Worm (Caenorhabditis elegans) whole organism, L4 larva: ENCODE measurements around the gene nspg-9.
A peak's percentile ranks its signal among the peaks of the same experiment; 100 is the strongest.
"Not testable (repeated sequence)": the region's sequence is repeated elsewhere in the genome, so short reads cannot be mapped to it uniquely, and the experiment has no call there.

Source experiments
- F49E8.2 ChIP-seq: sonication (generic microtip); optimal IDR thresholded peaks from 2 replicates; lab custom pipeline; 2016; ENCODE audit warnings: missing compliant biosample characterization, mild to moderate bottlenecking, missing genetic modification characterization, borderline replicate concordance
- T26A8.4 ChIP-seq: fragments of 200-800 bp; sonication (Bioruptor generic); IDR thresholded peaks from 2 replicates; pipeline ENCODE4 v1.3.6; 2022; ENCODE audit warnings: missing genetic modification characterization, missing compliant biosample characterization
- Y75B8A.6 ChIP-seq: fragments of 200-800 bp; sonication (Bioruptor generic); IDR thresholded peaks from 2 replicates; pipeline ENCODE4 v1.3.6; 2022; ENCODE audit warnings: missing genetic modification reagents, missing genetic modification characterization, missing compliant biosample characterization
- ZK546.5 ChIP-seq, 2 experiments: sonication (generic microtip); optimal IDR thresholded peaks; 2 replicates each; lab custom pipeline; 2017; ENCODE audit warnings: missing biosample characterization in 2 of 2, missing genetic modification characterization in 2 of 2
- aha-1 ChIP-seq: fragments of 150-350 bp; peaks from one replicate; lab custom pipeline; 2014; ENCODE audit warnings: missing biosample characterization, missing genetic modification characterization
- ama-1 ChIP-seq: fragments of 150-350 bp; optimal IDR thresholded peaks from 2 replicates; lab custom pipeline; 2014; ENCODE audit warnings: inconsistent platforms, mixed read lengths
- ceh-32 ChIP-seq: sonication (generic microtip); optimal IDR thresholded peaks from 2 replicates; lab custom pipeline; 2016; ENCODE audit warnings: mild to moderate bottlenecking, missing genetic modification characterization, missing compliant biosample characterization; ENCODE audit not compliant: poor library complexity
- ceh-44 ChIP-seq: fragments of 200-800 bp; sonication (Bioruptor generic); IDR thresholded peaks from 2 replicates; pipeline ENCODE4 v1.3.6; 2022; ENCODE audit warnings: missing genetic modification reagents, missing genetic modification characterization, missing compliant biosample characterization
- ces-1 ChIP-seq: fragments of 150-350 bp; sonication (generic microtip); optimal IDR thresholded peaks from 4 replicates; lab custom pipeline; 2014; ENCODE audit warnings: missing biosample characterization, missing genetic modification reagents, missing genetic modification characterization
- daf-12 ChIP-seq: fragments of 150-350 bp; optimal IDR thresholded peaks from 2 replicates; lab custom pipeline; 2014; ENCODE audit warnings: missing biosample characterization, missing genetic modification reagents, missing genetic modification characterization
- daf-16 ChIP-seq, 3 experiments: sonication (generic microtip); optimal IDR thresholded peaks; 2 replicates each; lab custom pipeline; 2016 to 2017; ENCODE audit warnings: missing genetic modification characterization in 3 of 3, missing genetic modification reagents in 3 of 3, mild to moderate bottlenecking in 2 of 3, missing compliant biosample characterization in 2 of 3, missing biosample characterization in 1 of 3, moderate library complexity in 1 of 3
- dmd-8 ChIP-seq: fragments of 200-800 bp; sonication (Bioruptor generic); IDR thresholded peaks from 2 replicates; pipeline ENCODE4 v1.3.6; 2022; ENCODE audit warnings: missing genetic modification characterization, missing compliant biosample characterization
- duxl-1 ChIP-seq: sonication (generic microtip); optimal IDR thresholded peaks from 2 replicates; lab custom pipeline; 2016; ENCODE audit warnings: mild to moderate bottlenecking, missing genetic modification characterization, moderate library complexity, missing compliant biosample characterization; ENCODE audit not compliant: poor library complexity
- dve-1 ChIP-seq: sonication (generic microtip); optimal IDR thresholded peaks from 2 replicates; lab custom pipeline; 2017; ENCODE audit warnings: antibody characterized with exemption, mild to moderate bottlenecking, missing genetic modification characterization, missing compliant biosample characterization; ENCODE audit not compliant: insufficient read depth
- egl-43 ChIP-seq: fragments of 200-800 bp; sonication (Bioruptor generic); IDR thresholded peaks from 2 replicates; pipeline ENCODE4 v1.3.6; 2022; ENCODE audit warnings: missing genetic modification reagents, missing genetic modification characterization, missing compliant biosample characterization
- hif-1 ChIP-seq, 2 experiments: sonication (generic microtip); optimal IDR thresholded peaks; 2 replicates each; lab custom pipeline; 2016 to 2017; ENCODE audit warnings: missing compliant biosample characterization in 2 of 2, missing genetic modification characterization in 2 of 2, missing genetic modification reagents in 2 of 2, missing genotype in 2 of 2, mild to moderate bottlenecking in 1 of 2
- hmg-1.1 ChIP-seq: fragments of 200-800 bp; sonication (Bioruptor generic); IDR thresholded peaks from 2 replicates; pipeline ENCODE4 v1.3.6; 2022; ENCODE audit warnings: missing genetic modification reagents, missing genetic modification characterization, missing compliant biosample characterization
- lin-13 ChIP-seq: fragments of 150-350 bp; optimal IDR thresholded peaks from 2 replicates; lab custom pipeline; 2014; ENCODE audit warnings: missing biosample characterization, missing genetic modification reagents, missing genetic modification characterization
- lin-15B ChIP-seq: fragments of 150-350 bp; sonication (generic microtip); optimal IDR thresholded peaks from 3 replicates; lab custom pipeline; 2014; ENCODE audit warnings: missing biosample characterization, missing genetic modification characterization
- lsy-2 ChIP-seq, 2 experiments: fragments of 150-350 bp in 1 of 2; sonication (generic microtip) in 1 of 2; optimal IDR thresholded peaks; 2 replicates each; lab custom pipeline; 2014 to 2017; ENCODE audit warnings: missing biosample characterization in 2 of 2, missing genetic modification characterization in 2 of 2
- madf-9 ChIP-seq: fragments of 200-800 bp; sonication (Bioruptor generic); conservative IDR thresholded peaks from 2 replicates; pipeline ENCODE4 v1.3.6; 2022; ENCODE audit warnings: missing genetic modification reagents, missing genetic modification characterization, missing compliant biosample characterization
- mdt-29 ChIP-seq: fragments of 200-800 bp; sonication (Bioruptor generic); IDR thresholded peaks from 2 replicates; pipeline ENCODE4 v1.3.6; 2022; ENCODE audit warnings: missing genetic modification reagents, missing genetic modification characterization, missing compliant biosample characterization
- nhr-28 ChIP-seq: fragments of 150-350 bp; optimal IDR thresholded peaks from 2 replicates; lab custom pipeline; 2014; ENCODE audit warnings: missing biosample characterization, missing genetic modification characterization
- nhr-41 ChIP-seq: fragments of 200-800 bp; sonication (Bioruptor generic); IDR thresholded peaks from 2 replicates; pipeline ENCODE4 v1.3.6; 2022; ENCODE audit warnings: missing genetic modification reagents, missing genetic modification characterization, missing compliant biosample characterization
- nhr-42 ChIP-seq: fragments of 200-800 bp; sonication (Bioruptor generic); IDR thresholded peaks from 2 replicates; pipeline ENCODE4 v1.3.6; 2022; ENCODE audit warnings: missing genetic modification characterization, missing compliant biosample characterization
- nhr-6 ChIP-seq: fragments of 150-350 bp; optimal IDR thresholded peaks from 2 replicates; lab custom pipeline; 2014; ENCODE audit warnings: missing biosample characterization, missing genetic modification characterization
- nhr-77 ChIP-seq: fragments of 150-350 bp; optimal IDR thresholded peaks from 2 replicates; lab custom pipeline; 2014; ENCODE audit warnings: missing biosample characterization, missing genetic modification characterization
- php-3 ChIP-seq: fragments of 200-800 bp; sonication (Bioruptor generic); IDR thresholded peaks from 2 replicates; pipeline ENCODE4 v1.3.6; 2022; ENCODE audit warnings: missing genetic modification reagents, missing genetic modification characterization, missing compliant biosample characterization
- pqm-1 ChIP-seq: sonication (generic microtip); optimal IDR thresholded peaks from 2 replicates; lab custom pipeline; 2017; ENCODE audit warnings: missing biosample characterization, missing genetic modification characterization
- snpc-1.2 ChIP-seq: fragments of 200-800 bp; sonication (Bioruptor generic); IDR thresholded peaks from 2 replicates; pipeline ENCODE4 v1.3.6; 2022; ENCODE audit warnings: missing genetic modification reagents, missing genetic modification characterization, missing compliant biosample characterization
- unc-130 ChIP-seq: sonication (generic microtip); optimal IDR thresholded peaks from 2 replicates; lab custom pipeline; 2016; ENCODE audit warnings: missing genetic modification reagents, missing genetic modification characterization, missing compliant biosample characterization
- zip-11 ChIP-seq: fragments of 200-800 bp; sonication (Bioruptor generic); IDR thresholded peaks from 2 replicates; pipeline ENCODE4 v1.3.6; 2022; ENCODE audit warnings: missing genetic modification characterization, missing compliant biosample characterization
- ztf-7 ChIP-seq: fragments of 150-350 bp; optimal IDR thresholded peaks from 2 replicates; lab custom pipeline; 2014; ENCODE audit warnings: missing biosample characterization, missing genetic modification characterization

The nspg-9 gene

DNA sequence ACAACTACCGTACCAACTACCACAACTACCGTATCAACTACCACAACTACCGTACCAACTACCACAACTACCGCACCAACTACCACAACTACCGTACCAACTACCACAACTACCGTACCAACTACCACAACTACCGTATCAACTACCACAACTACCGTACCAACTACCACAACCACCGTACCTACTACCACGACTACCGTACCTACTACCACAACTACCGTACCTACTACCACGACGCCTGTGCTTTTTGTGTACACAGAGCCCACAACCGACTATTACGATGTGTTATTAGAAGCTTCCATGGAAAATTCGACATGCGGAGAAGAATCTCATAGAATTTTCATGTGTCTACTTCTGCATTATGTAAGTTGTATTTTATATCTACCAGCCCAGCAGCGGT is 29.3 kb upstream of the nspg-9 start, which contains the start of gene F55B11.5:
Gene F55B11.5, plus strand, starts transcription at position 301 of the 400 bp plus-strand sequence.
- TF ChIP-seq madf-9 (GFP tag; lab: Robert Waterston, UW); mdt-29 (GFP tag; lab: Robert Waterston, UW); lin-13 (GFP tag; lab: Kevin White, UChicago): not testable (repeated sequence)

DNA sequence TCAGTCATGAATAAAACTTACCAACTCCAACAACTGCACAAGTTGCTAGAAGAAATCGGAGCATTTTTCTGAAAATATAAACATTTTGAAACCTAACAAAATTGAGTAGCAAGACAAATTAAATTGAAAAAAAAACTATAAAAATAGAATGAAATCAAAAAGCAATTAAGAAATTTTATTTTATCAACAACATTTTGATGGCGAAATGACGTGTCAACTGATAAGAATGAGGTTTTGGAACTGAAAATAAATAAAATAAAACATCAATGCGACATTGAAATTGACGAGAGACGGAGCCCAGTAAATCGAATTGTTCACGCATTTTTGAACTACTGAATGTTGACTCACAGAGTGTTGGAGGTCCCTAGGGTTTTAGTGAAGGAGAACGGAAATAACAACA is 25.8 kb upstream of the nspg-9 start, which contains the start of gene F55B11.4:
Gene F55B11.4, minus strand, starts transcription at position 68 of the 400 bp plus-strand sequence.
- TF ChIP-seq nhr-6, result no peak
- TF ChIP-seq php-3 (GFP tag; lab: Robert Waterston, UW), result peak; percentile 97
- peak; percentile 36 for TF ChIP-seq nhr-28
- peak; percentile 6 for TF ChIP-seq nhr-77 (tag; lab: Kevin White, UChicago)
- peak; percentile 69 for TF ChIP-seq pqm-1 (tag; lab: Kevin White, UChicago)
- TF ChIP-seq ztf-7 (tag; lab: Kevin White, UChicago), result no peak
- no peak for TF ChIP-seq daf-16 (GFP tag; optimal IDR thresholded peaks at IDR 0.05; lab: Kevin White, UChicago)
- peak; percentile 90 for TF ChIP-seq daf-16 (tag; optimal IDR thresholded peaks at IDR 0.05; lab: Kevin White, UChicago)
- peak; percentile 27 for TF ChIP-seq dve-1 (tag; lab: Kevin White, UChicago)

DNA sequence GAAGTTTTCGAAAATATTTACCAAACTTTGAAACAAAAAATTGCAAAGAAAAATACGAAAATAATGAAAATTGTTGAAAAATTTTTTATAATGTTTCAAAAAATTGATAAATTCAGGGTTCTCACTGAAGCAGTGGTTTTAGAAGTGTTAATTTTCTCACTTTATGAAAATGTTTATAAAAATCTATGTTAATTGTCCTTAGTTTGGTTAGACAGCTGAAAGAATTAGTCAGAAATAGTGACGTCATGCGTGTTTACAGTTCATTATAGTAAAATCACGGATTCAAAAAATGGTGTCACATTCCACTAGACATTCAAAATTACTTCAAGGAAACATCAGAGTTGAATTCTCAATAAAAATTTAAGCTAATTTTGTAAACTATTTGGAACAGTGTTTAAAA is 20.8 kb upstream of the nspg-9 start:
- no peak for TF ChIP-seq dmd-8
- TF ChIP-seq ama-1 (lab: Kevin White, UChicago), result no peak
- TF ChIP-seq aha-1 (tag; lab: Kevin White, UChicago), result peak; percentile 93
- TF ChIP-seq nhr-77 (tag; lab: Kevin White, UChicago), result no peak
- no peak for TF ChIP-seq unc-130 (GFP tag; lab: Kevin White, UChicago)
- no peak for TF ChIP-seq daf-16 (GFP tag; optimal IDR thresholded peaks at IDR 0.05; lab: Kevin White, UChicago)
- no peak for TF ChIP-seq daf-16 (tag; optimal IDR thresholded peaks at IDR 0.05; lab: Kevin White, UChicago)

DNA sequence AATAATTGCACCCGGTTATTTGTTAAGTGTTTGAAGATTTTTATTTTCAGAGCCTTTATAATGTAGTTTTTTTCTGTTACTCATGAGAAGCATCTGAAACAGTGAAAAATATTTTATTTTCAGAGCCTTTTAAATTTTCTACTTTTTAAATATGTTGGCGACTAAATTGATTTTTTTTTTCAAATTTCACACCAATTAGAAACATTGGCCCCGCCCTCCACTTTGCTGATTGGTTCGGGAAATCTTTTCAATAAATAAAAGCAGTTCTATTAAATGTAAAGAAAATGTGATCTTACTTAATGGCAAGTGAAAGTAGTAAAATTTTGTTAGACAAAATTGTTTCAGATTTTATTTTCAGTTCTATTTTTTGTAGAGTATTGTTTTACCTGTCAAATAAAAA is 19.3 kb upstream of the nspg-9 start:
- TF ChIP-seq ZK546.5 (tag; optimal IDR thresholded peaks at IDR 0.05; lab: Kevin White, UChicago), result no peak
- no peak for TF ChIP-seq ceh-44 (GFP tag; lab: Robert Waterston, UW)
- no peak for TF ChIP-seq egl-43
- TF ChIP-seq hif-1 (tag; optimal IDR thresholded peaks at IDR 0.05; lab: Kevin White, UChicago), result no peak
- no peak for TF ChIP-seq daf-12 (tag; lab: Kevin White, UChicago)
- TF ChIP-seq nhr-41, result no peak
- no peak for TF ChIP-seq snpc-1.2 (GFP tag; lab: Robert Waterston, UW)
- no peak for TF ChIP-seq nhr-42 (GFP tag; lab: Robert Waterston, UW)
- no peak for TF ChIP-seq ces-1 (GFP tag; lab: Kevin White, UChicago)
- TF ChIP-seq lin-15B (tag; lab: Kevin White, UChicago), result no peak
- TF ChIP-seq duxl-1 (tag; lab: Kevin White, UChicago), result no peak
- no peak for TF ChIP-seq zip-11
- no peak for TF ChIP-seq T26A8.4 (GFP tag; lab: Robert Waterston, UW)
- no peak for TF ChIP-seq ceh-32 (tag; lab: Kevin White, UChicago)
- no peak for TF ChIP-seq Y75B8A.6 (GFP tag; lab: Robert Waterston, UW)
- no peak for TF ChIP-seq hmg-1.1 (GFP tag; lab: Robert Waterston, UW)

DNA sequence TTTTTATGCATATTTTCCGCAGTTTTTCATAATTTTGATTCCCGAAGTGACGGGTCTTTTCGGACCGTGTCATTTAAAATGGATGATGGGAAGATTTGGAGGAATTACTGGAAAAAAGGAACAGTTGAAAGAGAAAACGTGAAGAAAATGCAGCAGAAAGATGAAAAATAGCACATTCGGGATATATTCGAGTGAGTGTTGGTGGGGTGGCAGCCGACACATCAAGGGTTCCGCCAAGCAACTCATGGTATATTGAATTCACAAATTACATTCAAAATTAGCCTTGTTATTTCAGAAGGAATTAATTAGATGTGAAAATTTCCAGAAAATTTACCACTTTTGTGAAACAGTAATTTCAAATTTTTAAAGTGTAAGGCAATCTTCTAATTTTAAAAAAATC is 12.6 kb upstream of the nspg-9 start, which contains the start of gene tra-3:
Gene tra-3, minus strand, starts transcription at position 107 of the 400 bp plus-strand sequence.
- no peak for TF ChIP-seq lsy-2 (tag; optimal IDR thresholded peaks at IDR 0.05; lab: Kevin White, UChicago)
- peak; percentile 76 for TF ChIP-seq snpc-1.2 (GFP tag; lab: Robert Waterston, UW)
- no peak for TF ChIP-seq F49E8.2 (tag; lab: Kevin White, UChicago)
